Worm (Caenorhabditis elegans) whole organism, L4 larva: Measurements from ENCODE around the gene Y57A10A.24.
A peak's percentile ranks its signal among the peaks of the same experiment; 100 is the strongest.

Experiments used
- dve-1 ChIP-seq: sonication (generic microtip); optimal IDR thresholded peaks from 2 replicates; lab custom pipeline; 2017; ENCODE audit warnings: antibody characterized with exemption, mild to moderate bottlenecking, missing genetic modification characterization, missing compliant biosample characterization; ENCODE audit not compliant: insufficient read depth
- lin-15B ChIP-seq: fragments of 150-350 bp; sonication (generic microtip); optimal IDR thresholded peaks from 3 replicates; lab custom pipeline; 2014; ENCODE audit warnings: missing biosample characterization, missing genetic modification characterization
- lsy-2 ChIP-seq, 2 experiments: fragments of 150-350 bp in 1 of 2; sonication (generic microtip) in 1 of 2; optimal IDR thresholded peaks; 2 replicates each; lab custom pipeline; 2014 to 2017; ENCODE audit warnings: missing biosample characterization in 2 of 2, missing genetic modification characterization in 2 of 2
- mdl-1 ChIP-seq, 2 experiments: fragments of 150-350 bp in 1 of 2; sonication (generic microtip) in 1 of 2; optimal IDR thresholded peaks; 2 replicates each; lab custom pipeline; 2014 to 2017; ENCODE audit warnings: missing biosample characterization in 2 of 2, missing genetic modification characterization in 2 of 2
- mep-1 ChIP-seq: fragments of 150-350 bp; sonication (generic microtip); optimal IDR thresholded peaks from 3 replicates; lab custom pipeline; 2014; ENCODE audit warnings: missing biosample characterization, missing genetic modification characterization
- nhr-237 ChIP-seq: sonication (generic microtip); optimal IDR thresholded peaks from 2 replicates; lab custom pipeline; 2017; ENCODE audit warnings: missing biosample characterization, missing genetic modification characterization
- nhr-41 ChIP-seq: fragments of 200-800 bp; sonication (Bioruptor generic); IDR thresholded peaks from 2 replicates; pipeline ENCODE4 v1.3.6; 2022; ENCODE audit warnings: missing genetic modification reagents, missing genetic modification characterization, missing compliant biosample characterization
- nhr-77 ChIP-seq: fragments of 150-350 bp; optimal IDR thresholded peaks from 2 replicates; lab custom pipeline; 2014; ENCODE audit warnings: missing biosample characterization, missing genetic modification characterization
- pha-4 ChIP-seq, 2 experiments: fragments of 150-350 bp in 1 of 2; fragments of 200-800 bp in 1 of 2; sonication (Bioruptor generic) in 1 of 2; IDR thresholded peaks in 1 of 2; optimal IDR thresholded peaks in 1 of 2; 2 replicates each; pipeline versions ENCODE4 v1.3.6 to Lab custom; 2014 to 2022; ENCODE audit warnings: missing genetic modification characterization in 2 of 2, missing genetic modification reagents in 2 of 2, missing biosample characterization in 1 of 2, missing compliant biosample characterization in 1 of 2
- unc-62 ChIP-seq, 3 experiments: fragments of 150-350 bp in 1 of 3; sonication (generic microtip); optimal IDR thresholded peaks in 2 of 3; peaks in 1 of 3; 1 replicate in 1 of 3; 2 replicates in 2 of 3; lab custom pipeline; 2014 to 2017; ENCODE audit warnings: missing biosample characterization in 3 of 3, missing genetic modification characterization in 3 of 3, missing genetic modification reagents in 3 of 3, missing genotype in 1 of 3
- zag-1 ChIP-seq: fragments of 150-350 bp; optimal IDR thresholded peaks from 2 replicates; lab custom pipeline; 2014; ENCODE audit warnings: missing biosample characterization, missing genetic modification characterization
- ztf-11 ChIP-seq: fragments of 150-350 bp; optimal IDR thresholded peaks from 2 replicates; lab custom pipeline; 2014; ENCODE audit warnings: missing biosample characterization, missing genetic modification characterization

ce11 chrII:12224916-12225406 is 17.8 kb upstream of the Y57A10A.24 start, which contains the start of the genes pqn-87 and rsr-2:
- TF ChIP-seq lsy-2 (tag; optimal IDR thresholded peaks at IDR 0.05; lab: Kevin White, UChicago) (peak in 1 of 2 experiments; percentile 53), zag-1 (tag; lab: Kevin White, UChicago) (no peak), dve-1 (no peak), mep-1 (tag; lab: Kevin White, UChicago) (no peak), nhr-237 (tag; lab: Kevin White, UChicago) (no peak), pha-4 (GFP tag; IDR thresholded peaks at IDR 0.05; lab: Robert Waterston, UW) (no peak), pha-4 (tag; optimal IDR thresholded peaks at IDR 0.05; lab: Kevin White, UChicago) (no peak), unc-62 (GFP tag; optimal IDR thresholded peaks at IDR 0.05 in 1 of 2; lab: Kevin White, UChicago) (no peak), unc-62 (tag; optimal IDR thresholded peaks at IDR 0.05; lab: Kevin White, UChicago) (no peak), nhr-77 (no peak), nhr-41 (GFP tag; lab: Robert Waterston, UW) (no peak), mdl-1 (tag; optimal IDR thresholded peaks at IDR 0.05; lab: Kevin White, UChicago) (no peak), lin-15B (tag; lab: Kevin White, UChicago) (no peak), ztf-11 (tag; lab: Kevin White, UChicago) (no peak)
